Fruit fly (Drosophila melanogaster) whole organism, embryonic: Measurements from ENCODE around the gene CG2767.

Source experiments
- CG15011 ChIP-seq: fragments of 200-800 bp; sonication (Bioruptor generic); optimal IDR thresholded peaks from 3 replicates; lab custom pipeline; 2018; ENCODE audit warnings: missing biosample characterization, mild to moderate bottlenecking, missing genetic modification characterization
- CG16779 ChIP-seq: fragments of 200-800 bp; sonication (Bioruptor generic); IDR thresholded peaks from 2 replicates; pipeline ENCODE4 v1.3.6; 2022; ENCODE audit warnings: missing biosample characterization, missing genetic modification characterization
- CG17802 ChIP-seq: fragments of 200-800 bp; sonication (Bioruptor generic); optimal IDR thresholded peaks from 2 replicates; lab custom pipeline; 2018; ENCODE audit warnings: missing biosample characterization, mild to moderate bottlenecking, missing genetic modification characterization, moderate library complexity
- CG2712 ChIP-seq: fragments of 200-800 bp; optimal IDR thresholded peaks from 3 replicates; lab custom pipeline; 2019; ENCODE audit warnings: missing biosample characterization, mild to moderate bottlenecking, missing genetic modification characterization, moderate library complexity
- CHES-1-like ChIP-seq: fragments of 200-800 bp; sonication (Bioruptor generic); optimal IDR thresholded peaks from 2 replicates; lab custom pipeline; 2016; ENCODE audit warnings: missing biosample characterization, missing genetic modification characterization
- HLHmδ ChIP-seq: fragments of 200-800 bp; sonication (Bioruptor generic); optimal IDR thresholded peaks from 2 replicates; lab custom pipeline; 2018; ENCODE audit warnings: missing biosample characterization, mild to moderate bottlenecking, missing genetic modification characterization, moderate library complexity
- MBD-R2 ChIP-seq: fragments of 200-800 bp; sonication (Bioruptor generic); IDR thresholded peaks from 2 replicates; pipeline ENCODE4 v1.3.6; 2022; ENCODE audit warnings: missing biosample characterization, missing genetic modification characterization
- MTF-1 ChIP-seq: fragments of 200-800 bp; sonication (Bioruptor generic); optimal IDR thresholded peaks from 2 replicates; lab custom pipeline; 2018; ENCODE audit warnings: missing biosample characterization, mild to moderate bottlenecking, missing genetic modification characterization, borderline replicate concordance
- cg ChIP-seq: fragments of 200-800 bp; sonication (Bioruptor generic); optimal IDR thresholded peaks from 3 replicates; lab custom pipeline; 2019; ENCODE audit warnings: missing biosample characterization, mild to moderate bottlenecking, missing genetic modification characterization, moderate library complexity
- tna ChIP-seq: fragments of 200-800 bp; sonication (Bioruptor generic); IDR thresholded peaks from 2 replicates; pipeline ENCODE4 v1.3.6; 2022; ENCODE audit warnings: missing biosample characterization, missing genetic modification characterization; ENCODE audit not compliant: partially characterized antibody
- twi ChIP-seq: fragments of 200-800 bp; optimal IDR thresholded peaks from 2 replicates; lab custom pipeline; 2019; ENCODE audit warnings: missing biosample characterization, mild to moderate bottlenecking, missing genetic modification characterization, moderate library complexity

- TF ChIP-seq CG2712 (tag; lab: Kevin White, UChicago), result no peak
- TF ChIP-seq cg (GFP tag; lab: Kevin White, UChicago), result no peak
- TF ChIP-seq twi, result no peak
- no peak for TF ChIP-seq CG16779 (GFP tag; lab: Robert Waterston, UW)
- no peak for TF ChIP-seq CHES-1-like (GFP tag; lab: Kevin White, UChicago)
- TF ChIP-seq tna (GFP tag; lab: Robert Waterston, UW), result no peak
- TF ChIP-seq HLHmδ (GFP tag; lab: Kevin White, UChicago), result no peak
- no peak for TF ChIP-seq CG15011
- TF ChIP-seq MBD-R2 (GFP tag; lab: Robert Waterston, UW), result no peak
- no peak for TF ChIP-seq MTF-1 (GFP tag; lab: Kevin White, UChicago)
- no peak for TF ChIP-seq CG17802 (tag; lab: Kevin White, UChicago)
Observed at dm6 chr3R:7964751-7965319, 43.1 kb downstream of the CG2767 start.
